Fruit fly (Drosophila melanogaster) whole organism, embryonic: ENCODE results near the gene Rpt5.

Source experiments
- ATbp ChIP-seq: fragments of 200-800 bp; sonication (Bioruptor generic); optimal IDR thresholded peaks from 2 replicates; lab custom pipeline; 2017; ENCODE audit warnings: missing biosample characterization, mild to moderate bottlenecking, missing genetic modification characterization, missing genetic modification reagents
- Abd-B ChIP-seq: fragments of 200-800 bp; sonication (Bioruptor generic); optimal IDR thresholded peaks from 2 replicates; lab custom pipeline; 2018; ENCODE audit warnings: missing biosample characterization, mild to moderate bottlenecking, missing genetic modification characterization, moderate library complexity
- Atf-2 ChIP-seq: fragments of 200-800 bp; sonication (Bioruptor generic); optimal IDR thresholded peaks from 2 replicates; lab custom pipeline; 2016; ENCODE audit warnings: missing biosample characterization, missing genetic modification characterization
- BtbVII ChIP-seq: fragments of 200-800 bp; sonication (Bioruptor generic); optimal IDR thresholded peaks from 3 replicates; lab custom pipeline; 2017; ENCODE audit warnings: missing biosample characterization, mild to moderate bottlenecking, missing genetic modification characterization
- Bteb2 ChIP-seq: fragments of 200-800 bp; sonication (Bioruptor generic); optimal IDR thresholded peaks from 2 replicates; lab custom pipeline; 2016; ENCODE audit warnings: missing biosample characterization, missing genetic modification characterization
- CG10147 ChIP-seq: fragments of 200-800 bp; sonication (Bioruptor generic); optimal IDR thresholded peaks from 2 replicates; lab custom pipeline; 2019; ENCODE audit warnings: missing biosample characterization, mild to moderate bottlenecking, missing genetic modification characterization, moderate library complexity
- CG10654 ChIP-seq: fragments of 200-800 bp; sonication (Bioruptor generic); optimal IDR thresholded peaks from 2 replicates; lab custom pipeline; 2016; ENCODE audit warnings: missing biosample characterization, missing genetic modification characterization
- CG12155 ChIP-seq: fragments of 200-800 bp; sonication (Bioruptor generic); optimal IDR thresholded peaks from 3 replicates; lab custom pipeline; 2016; ENCODE audit warnings: missing biosample characterization, missing genetic modification characterization
- CG12659 ChIP-seq: fragments of 200-800 bp; sonication (Bioruptor generic); optimal IDR thresholded peaks from 3 replicates; lab custom pipeline; 2017; ENCODE audit warnings: mild to moderate bottlenecking, missing biosample characterization, missing genetic modification reagents, missing genetic modification characterization
- CG12769 ChIP-seq: fragments of 200-800 bp; sonication (Bioruptor generic); optimal IDR thresholded peaks from 2 replicates; lab custom pipeline; 2019; ENCODE audit warnings: missing biosample characterization, mild to moderate bottlenecking, missing genetic modification characterization, moderate library complexity
- CG1529 ChIP-seq: fragments of 200-800 bp; sonication (Bioruptor generic); optimal IDR thresholded peaks from 3 replicates; lab custom pipeline; 2018; ENCODE audit warnings: missing biosample characterization, missing genetic modification characterization
- CG17612 ChIP-seq: fragments of 200-800 bp; sonication (Bioruptor generic); IDR thresholded peaks from 2 replicates; pipeline ENCODE4 v1.3.6; 2022; ENCODE audit warnings: missing biosample characterization, missing genetic modification characterization
- CG18476 ChIP-seq: fragments of 200-800 bp; sonication (Bioruptor generic); optimal IDR thresholded peaks from 2 replicates; lab custom pipeline; 2016; ENCODE audit warnings: missing biosample characterization, mild to moderate bottlenecking, missing genetic modification characterization
- CG2678 ChIP-seq: fragments of 200-800 bp; sonication (Bioruptor generic); optimal IDR thresholded peaks from 3 replicates; lab custom pipeline; 2019; ENCODE audit warnings: missing biosample characterization, mild to moderate bottlenecking, missing genetic modification characterization, moderate library complexity
- CG2875 ChIP-seq: fragments of 200-800 bp; sonication (Bioruptor generic); optimal IDR thresholded peaks from 2 replicates; lab custom pipeline; 2017; ENCODE audit warnings: missing biosample characterization, mild to moderate bottlenecking, missing genetic modification characterization, missing genetic modification reagents
- CG30403 ChIP-seq: fragments of 200-800 bp; sonication (Bioruptor generic); optimal IDR thresholded peaks from 3 replicates; lab custom pipeline; 2016; ENCODE audit warnings: missing biosample characterization, missing genetic modification characterization
- CG34422 ChIP-seq: fragments of 200-800 bp; sonication (Bioruptor generic); IDR thresholded peaks from 3 replicates; pipeline ENCODE4 v1.3.6; 2022; ENCODE audit warnings: missing biosample characterization, missing genetic modification characterization
- CG3847 ChIP-seq: fragments of 200-800 bp; sonication (Bioruptor generic); IDR thresholded peaks from 2 replicates; pipeline ENCODE4 v1.3.6; 2022; ENCODE audit warnings: missing biosample characterization, missing genetic modification characterization
- CG8290 ChIP-seq, 3 experiments: fragments of 200-800 bp; sonication (Bioruptor generic); optimal IDR thresholded peaks; 2 replicates each; lab custom pipeline; 2016 to 2019; ENCODE audit warnings: missing biosample characterization in 3 of 3, missing genetic modification characterization in 3 of 3, mild to moderate bottlenecking in 2 of 3, moderate library complexity in 1 of 3
- CG8478 ChIP-seq: fragments of >200 bp; optimal IDR thresholded peaks from 2 replicates; lab custom pipeline; 2018
- CG9609 ChIP-seq: fragments of 200-800 bp; sonication (Bioruptor generic); optimal IDR thresholded peaks from 3 replicates; lab custom pipeline; 2016; ENCODE audit warnings: missing biosample characterization, missing genetic modification characterization
- CG9727 ChIP-seq: fragments of 200-800 bp; sonication (Bioruptor generic); optimal IDR thresholded peaks from 3 replicates; lab custom pipeline; 2017; ENCODE audit warnings: missing biosample characterization, mild to moderate bottlenecking, missing genetic modification characterization
- CG9797 ChIP-seq: fragments of 200-800 bp; sonication (Bioruptor generic); optimal IDR thresholded peaks from 3 replicates; lab custom pipeline; 2018; ENCODE audit warnings: missing biosample characterization, mild to moderate bottlenecking, missing genetic modification characterization
- Chrac-16 ChIP-seq: fragments of 200-800 bp; sonication (Bioruptor generic); optimal IDR thresholded peaks from 3 replicates; lab custom pipeline; 2016; ENCODE audit warnings: missing biosample characterization, missing genetic modification characterization
- CkIIα-i1 ChIP-seq: fragments of 200-800 bp; sonication (Bioruptor generic); IDR thresholded peaks from 2 replicates; pipeline ENCODE4 v1.3.6; 2022; ENCODE audit warnings: missing biosample characterization, missing genetic modification characterization
- Dbx ChIP-seq: fragments of 200-800 bp; sonication (Bioruptor generic); IDR thresholded peaks from 3 replicates; pipeline ENCODE4 v1.3.6; 2022; ENCODE audit warnings: missing biosample characterization, missing genetic modification characterization
- HLHmδ ChIP-seq: fragments of 200-800 bp; sonication (Bioruptor generic); optimal IDR thresholded peaks from 2 replicates; lab custom pipeline; 2018; ENCODE audit warnings: missing biosample characterization, mild to moderate bottlenecking, missing genetic modification characterization, moderate library complexity
- Hand ChIP-seq: fragments of 200-800 bp; sonication (Bioruptor generic); optimal IDR thresholded peaks from 2 replicates; lab custom pipeline; 2017; ENCODE audit warnings: mild to moderate bottlenecking, missing biosample characterization, missing genetic modification reagents, missing genetic modification characterization
- Lpt ChIP-seq: fragments of >200 bp; optimal IDR thresholded peaks from 2 replicates; lab custom pipeline; 2018; ENCODE audit warnings: missing biosample characterization, missing genetic modification characterization
- NC2α ChIP-seq: fragments of 200-800 bp; sonication (Bioruptor generic); optimal IDR thresholded peaks from 2 replicates; lab custom pipeline; 2016; ENCODE audit warnings: missing biosample characterization, missing genetic modification characterization
- Rx ChIP-seq: fragments of 200-800 bp; sonication (Bioruptor generic); IDR thresholded peaks from 2 replicates; pipeline ENCODE4 v1.3.6; 2022; ENCODE audit warnings: missing biosample characterization, missing genetic modification characterization
- Sry-δ ChIP-seq: fragments of 200-800 bp; sonication (Bioruptor generic); optimal IDR thresholded peaks from 2 replicates; lab custom pipeline; 2016; ENCODE audit warnings: missing biosample characterization, missing genetic modification characterization
- Tbp ChIP-seq: fragments of >200 bp; optimal IDR thresholded peaks from 2 replicates; lab custom pipeline; 2018; ENCODE audit warnings: missing biosample characterization, missing genetic modification characterization
- Xrp1 ChIP-seq: fragments of 200-800 bp; sonication (Bioruptor generic); IDR thresholded peaks from 2 replicates; pipeline ENCODE4 v1.3.6; 2022; ENCODE audit warnings: missing biosample characterization, missing genetic modification characterization
- ac ChIP-seq: fragments of 200-800 bp; sonication (Bioruptor generic); optimal IDR thresholded peaks from 3 replicates; lab custom pipeline; 2017; ENCODE audit warnings: missing biosample characterization, mild to moderate bottlenecking, missing genetic modification characterization
- ems ChIP-seq: fragments of 200-800 bp; sonication (Bioruptor generic); optimal IDR thresholded peaks from 3 replicates; lab custom pipeline; 2016; ENCODE audit warnings: missing biosample characterization, missing genetic modification characterization
- ftz-f1 ChIP-seq: fragments of 200-800 bp; sonication (Bioruptor generic); optimal IDR thresholded peaks from 2 replicates; lab custom pipeline; 2016; ENCODE audit warnings: missing biosample characterization, missing genetic modification characterization
- hkb ChIP-seq, 2 experiments: fragments of 200-800 bp in 1 of 2; fragments of >200 bp in 1 of 2; sonication (Bioruptor generic) in 1 of 2; IDR thresholded peaks in 1 of 2; optimal IDR thresholded peaks in 1 of 2; 2 replicates each; pipeline versions ENCODE4 v1.3.6 to Lab custom; 2017 to 2022; ENCODE audit warnings: missing biosample characterization in 1 of 2, missing genetic modification characterization in 1 of 2
- kah ChIP-seq: fragments of 200-800 bp; sonication (Bioruptor generic); optimal IDR thresholded peaks from 2 replicates; lab custom pipeline; 2018; ENCODE audit warnings: missing biosample characterization, mild to moderate bottlenecking, missing genetic modification characterization
- lab ChIP-seq: fragments of 200-800 bp; sonication (Bioruptor generic); optimal IDR thresholded peaks from 3 replicates; lab custom pipeline; 2017; ENCODE audit warnings: missing biosample characterization, missing genetic modification characterization, mild to moderate bottlenecking, moderate library complexity, missing genetic modification reagents
- p53 ChIP-seq: fragments of 200-800 bp; sonication (Bioruptor generic); optimal IDR thresholded peaks from 2 replicates; lab custom pipeline; 2016; ENCODE audit warnings: missing biosample characterization, missing genetic modification characterization
- phol ChIP-seq: fragments of 200-800 bp; sonication (Bioruptor generic); optimal IDR thresholded peaks from 3 replicates; lab custom pipeline; 2018; ENCODE audit warnings: missing biosample characterization, mild to moderate bottlenecking, missing genetic modification characterization, moderate library complexity
- ranshi ChIP-seq: fragments of 200-800 bp; sonication (Bioruptor generic); IDR thresholded peaks from 2 replicates; pipeline ENCODE4 v1.3.6; 2022; ENCODE audit warnings: missing biosample characterization, missing genetic modification characterization
- sima ChIP-seq: fragments of 200-800 bp; sonication (Bioruptor generic); optimal IDR thresholded peaks from 2 replicates; lab custom pipeline; 2016; ENCODE audit warnings: missing biosample characterization, missing genetic modification characterization
- so ChIP-seq: fragments of 200-800 bp; sonication (Bioruptor generic); IDR thresholded peaks from 3 replicates; pipeline ENCODE4 v1.3.6; 2022; ENCODE audit warnings: missing biosample characterization, missing genetic modification characterization
- sqz ChIP-seq: fragments of 200-800 bp; sonication (Bioruptor generic); optimal IDR thresholded peaks from 3 replicates; lab custom pipeline; 2018; ENCODE audit warnings: missing biosample characterization, mild to moderate bottlenecking, missing genetic modification characterization
- sug ChIP-seq: fragments of 200-800 bp; optimal IDR thresholded peaks from 2 replicates; lab custom pipeline; 2019; ENCODE audit warnings: missing biosample characterization, mild to moderate bottlenecking, missing genetic modification characterization, moderate library complexity
- trem ChIP-seq: fragments of 200-800 bp; optimal IDR thresholded peaks from 3 replicates; lab custom pipeline; 2019; ENCODE audit warnings: missing biosample characterization, mild to moderate bottlenecking, missing genetic modification characterization, moderate library complexity
- unpg ChIP-seq: fragments of 200-800 bp; sonication (Bioruptor generic); optimal IDR thresholded peaks from 3 replicates; lab custom pipeline; 2018; ENCODE audit warnings: missing biosample characterization, mild to moderate bottlenecking, missing genetic modification characterization, moderate library complexity

Gene Rpt5

dm6 chr3R:23760219-23761018 is 7.7 kb downstream of the Rpt5 start, which contains the start of gene SdhD (continued):
- TF ChIP-seq CG3847 (GFP tag; lab: Robert Waterston, UW) (0 out of 2 replicates have a peak, but pooled peaks have one; percentile 25), ems (peak; percentile 40), CG8290 (GFP tag; optimal IDR thresholded peaks at IDR 0.05; lab: Kevin White, UChicago) (no peak), CG8290 (tag; optimal IDR thresholded peaks at IDR 0.05; lab: Kevin White, UChicago) (peak in 1 of 2 experiments; percentile 67), Hand (GFP tag; lab: Kevin White, UChicago) (no peak), sug (tag; lab: Kevin White, UChicago) (peak; percentile 18), unpg (peak; percentile 6), phol (tag; lab: Kevin White, UChicago) (no peak), CG10147 (no peak), BtbVII (GFP tag; lab: Kevin White, UChicago) (no peak), Bteb2 (GFP tag; lab: Kevin White, UChicago) (peak; percentile 15), lab (GFP tag; lab: Kevin White, UChicago) (peak; percentile 50), CG1529 (GFP tag; lab: Kevin White, UChicago) (no peak), CG12769 (tag; lab: Kevin White, UChicago) (no peak), Sry-δ (GFP tag; lab: Kevin White, UChicago) (peak; percentile 48), ftz-f1 (GFP tag; lab: Kevin White, UChicago) (no peak), kah (no peak), CG30403 (GFP tag; lab: Kevin White, UChicago) (peak; percentile 19), CG2875 (GFP tag; lab: Kevin White, UChicago) (no peak), CG34422 (GFP tag; lab: Robert Waterston, UW) (no peak; the same call in 2 of the 3 replicates), CG12659 (GFP tag; lab: Kevin White, UChicago) (peak; percentile 53), so (GFP tag; lab: Robert Waterston, UW) (no peak), CG9797 (GFP tag; lab: Kevin White, UChicago) (no peak), p53 (GFP tag; lab: Kevin White, UChicago) (no peak), Abd-B (no peak), ATbp (GFP tag; lab: Kevin White, UChicago) (no peak), CG9727 (no peak), Atf-2 (GFP tag; lab: Kevin White, UChicago) (no peak), Chrac-16 (GFP tag; lab: Kevin White, UChicago) (no peak), ranshi (GFP tag; lab: Robert Waterston, UW) (peak; percentile 33; the same call in 1 of the 2 replicates), ac (GFP tag; lab: Kevin White, UChicago) (no peak), CkIIα-i1 (GFP tag; lab: Robert Waterston, UW) (no peak), sqz (GFP tag; lab: Kevin White, UChicago) (no peak), CG2678 (tag; lab: Kevin White, UChicago) (peak; percentile 28), Tbp (GFP tag; lab: Kevin White, UChicago) (no peak), CG9609 (GFP tag; lab: Kevin White, UChicago) (no peak), CG12155 (GFP tag; lab: Kevin White, UChicago) (peak; percentile 31), CG10654 (GFP tag; lab: Kevin White, UChicago) (no peak), Xrp1 (GFP tag; lab: Robert Waterston, UW) (no peak), hkb (optimal IDR thresholded peaks at IDR 0.05; lab: Kevin White, UChicago) (no peak), hkb (GFP tag; IDR thresholded peaks at IDR 0.05; lab: Robert Waterston, UW) (no peak), HLHmδ (no peak), Dbx (GFP tag; lab: Robert Waterston, UW) (peak; percentile 25; the same call in 1 of the 3 replicates), sima (no peak), CG8478 (lab: Kevin White, UChicago) (no peak), Rx (GFP tag; lab: Robert Waterston, UW) (no peak), Lpt (GFP tag; lab: Kevin White, UChicago) (no peak), NC2α (GFP tag; lab: Kevin White, UChicago) (no peak), CG17612 (GFP tag; lab: Robert Waterston, UW) (no peak), CG18476 (GFP tag; lab: Kevin White, UChicago) (no peak), trem (tag; lab: Kevin White, UChicago) (peak; percentile 36)
